Worm (Caenorhabditis elegans) whole organism, L3 larva: ENCODE measurements around the gene R06F6.12.

Source experiments
- ama-1 ChIP-seq: fragments of 150-350 bp; optimal IDR thresholded peaks from 2 replicates; lab custom pipeline; 2018
- daf-12 ChIP-seq: fragments of 150-350 bp; optimal IDR thresholded peaks from 2 replicates; lab custom pipeline; 2014; ENCODE audit warnings: missing biosample characterization, missing genetic modification reagents, missing genetic modification characterization
- fkh-10 ChIP-seq: sonication (generic microtip); optimal IDR thresholded peaks from 2 replicates; lab custom pipeline; 2017; ENCODE audit warnings: missing biosample characterization, missing genetic modification reagents, missing genetic modification characterization
- lin-15B ChIP-seq: fragments of 150-350 bp; optimal IDR thresholded peaks from 2 replicates; lab custom pipeline; 2014; ENCODE audit warnings: missing biosample characterization, missing genetic modification characterization
- lin-39 ChIP-seq: fragments of 150-350 bp; optimal IDR thresholded peaks from 2 replicates; lab custom pipeline; 2018; ENCODE audit warnings: missing biosample characterization, missing genetic modification reagents, missing genetic modification characterization
- nhr-11 ChIP-seq: fragments of 150-350 bp; optimal IDR thresholded peaks from 2 replicates; lab custom pipeline; 2014; ENCODE audit warnings: missing biosample characterization, missing genetic modification characterization
- nhr-76 ChIP-seq: fragments of 150-350 bp; sonication (generic microtip); optimal IDR thresholded peaks from 5 replicates; lab custom pipeline; 2014; ENCODE audit warnings: missing biosample characterization, missing genetic modification characterization
- nhr-77 ChIP-seq: fragments of 150-350 bp; optimal IDR thresholded peaks from 2 replicates; lab custom pipeline; 2014; ENCODE audit warnings: missing biosample characterization, missing genetic modification characterization
- skn-1 ChIP-seq: fragments of 150-350 bp; optimal IDR thresholded peaks from 2 replicates; lab custom pipeline; 2014; ENCODE audit warnings: missing biosample characterization, missing genetic modification characterization
- snpc-4 ChIP-seq: fragments of 150-350 bp; optimal IDR thresholded peaks from 2 replicates; lab custom pipeline; 2014; ENCODE audit warnings: missing biosample characterization, missing genetic modification characterization
- unc-62 ChIP-seq: fragments of 150-350 bp; sonication (generic microtip); optimal IDR thresholded peaks from 4 replicates; lab custom pipeline; 2014; ENCODE audit warnings: missing biosample characterization, missing genetic modification reagents, missing genetic modification characterization

- TF ChIP-seq nhr-11 (no peak), daf-12 (tag; lab: Kevin White, UChicago) (no peak), ama-1 (lab: Kevin White, UChicago) (no peak), skn-1 (no peak), lin-39 (tag; lab: Kevin White, UChicago) (no peak), nhr-76 (tag; lab: Kevin White, UChicago) (no peak), lin-15B (no peak), snpc-4 (tag; lab: Kevin White, UChicago) (no peak), fkh-10 (GFP tag; lab: Kevin White, UChicago) (no peak), unc-62 (GFP tag; lab: Kevin White, UChicago) (no peak), nhr-77 (tag; lab: Kevin White, UChicago) (no peak)
Measured at ce11 chrII:10834717-10835116, 10.8 kb upstream of the R06F6.12 start.
